Fruit fly (Drosophila melanogaster) whole organism, embryonic: ENCODE measurements around the gene Ilp1.

Experiments used
- Atf-2 ChIP-seq: fragments of 200-800 bp; sonication (Bioruptor generic); optimal IDR thresholded peaks from 2 replicates; lab custom pipeline; 2016; ENCODE audit warnings: missing biosample characterization, missing genetic modification characterization
- Atf3 ChIP-seq: fragments of 200-800 bp; sonication (Bioruptor generic); optimal IDR thresholded peaks from 3 replicates; lab custom pipeline; 2016; ENCODE audit warnings: missing biosample characterization, missing genetic modification characterization
- Awh ChIP-seq: fragments of 200-800 bp; sonication (Bioruptor generic); IDR thresholded peaks from 2 replicates; pipeline ENCODE4, ENCODE4 v1.3.6; 2022; ENCODE audit warnings: missing biosample characterization, missing genetic modification characterization
- Blimp-1 ChIP-seq: fragments of 200-800 bp; sonication (Bioruptor generic); optimal IDR thresholded peaks from 3 replicates; lab custom pipeline; 2018; ENCODE audit warnings: missing biosample characterization, missing genetic modification characterization, mild to moderate bottlenecking, moderate library complexity, missing genetic modification reagents
- C15 ChIP-seq: fragments of 200-800 bp; sonication (Bioruptor generic); IDR thresholded peaks from 3 replicates; pipeline ENCODE4 v1.3.6; 2022; ENCODE audit warnings: missing biosample characterization, missing genetic modification characterization
- CG10267 ChIP-seq: fragments of 200-800 bp; sonication (Bioruptor generic); optimal IDR thresholded peaks from 2 replicates; lab custom pipeline; 2018; ENCODE audit warnings: missing biosample characterization, mild to moderate bottlenecking, missing genetic modification characterization, moderate library complexity
- CG10321 ChIP-seq: fragments of 200-800 bp; sonication (Bioruptor generic); IDR thresholded peaks from 2 replicates; pipeline ENCODE4 v1.3.6; 2022; ENCODE audit warnings: missing biosample characterization, missing genetic modification characterization
- CG11696 ChIP-seq: fragments of 200-800 bp; sonication (Bioruptor generic); IDR thresholded peaks from 2 replicates; pipeline ENCODE4 v1.3.6; 2022; ENCODE audit warnings: missing biosample characterization, missing genetic modification characterization
- CG13287 ChIP-seq: fragments of 200-800 bp; sonication (Bioruptor generic); IDR thresholded peaks from 2 replicates; pipeline ENCODE4 v1.3.6; 2022; ENCODE audit warnings: missing biosample characterization, missing genetic modification characterization; ENCODE audit not compliant: partially characterized antibody
- CG14860 ChIP-seq: fragments of 200-800 bp; sonication (Bioruptor generic); IDR thresholded peaks from 3 replicates; pipeline ENCODE4 v1.3.6; 2022; ENCODE audit warnings: missing biosample characterization, missing genetic modification characterization; ENCODE audit not compliant: partially characterized antibody
- CG1602 ChIP-seq: fragments of 200-800 bp; sonication (Bioruptor generic); optimal IDR thresholded peaks from 3 replicates; lab custom pipeline; 2016; ENCODE audit warnings: missing biosample characterization, missing genetic modification characterization
- CG1647 ChIP-seq: fragments of 200-800 bp; sonication (Bioruptor generic); optimal IDR thresholded peaks from 3 replicates; lab custom pipeline; 2016; ENCODE audit warnings: missing biosample characterization, missing genetic modification characterization
- CG17328 ChIP-seq: fragments of 200-800 bp; sonication (Bioruptor generic); IDR thresholded peaks from 2 replicates; pipeline ENCODE4 v1.3.6; 2022; ENCODE audit warnings: missing biosample characterization, missing genetic modification characterization
- CG18619 ChIP-seq: fragments of 200-800 bp; sonication (Bioruptor generic); optimal IDR thresholded peaks from 3 replicates; lab custom pipeline; 2017; ENCODE audit warnings: missing biosample characterization, mild to moderate bottlenecking, missing genetic modification characterization
- CG2129 ChIP-seq: fragments of 200-800 bp; sonication (Bioruptor generic); IDR thresholded peaks from 2 replicates; pipeline ENCODE4 v1.3.6; 2022; ENCODE audit warnings: missing biosample characterization, missing genetic modification characterization; ENCODE audit not compliant: partially characterized antibody
- CG30403 ChIP-seq: fragments of 200-800 bp; sonication (Bioruptor generic); optimal IDR thresholded peaks from 3 replicates; lab custom pipeline; 2016; ENCODE audit warnings: missing biosample characterization, missing genetic modification characterization
- CG32772 ChIP-seq: fragments of 200-800 bp; sonication (Bioruptor generic); IDR thresholded peaks from 2 replicates; pipeline ENCODE4 v1.3.6; 2022; ENCODE audit warnings: missing biosample characterization, missing genetic modification characterization
- CG7271 ChIP-seq: fragments of 200-800 bp; sonication (Bioruptor generic); optimal IDR thresholded peaks from 2 replicates; lab custom pipeline; 2018; ENCODE audit warnings: missing biosample characterization, mild to moderate bottlenecking, missing genetic modification characterization, moderate library complexity
- CG8089 ChIP-seq: fragments of 200-800 bp; sonication (Bioruptor generic); optimal IDR thresholded peaks from 3 replicates; lab custom pipeline; 2016; ENCODE audit warnings: missing biosample characterization, missing genetic modification characterization
- CG8359 ChIP-seq: fragments of 200-800 bp; sonication (Bioruptor generic); optimal IDR thresholded peaks from 2 replicates; lab custom pipeline; 2017; ENCODE audit warnings: missing biosample characterization, mild to moderate bottlenecking, missing genetic modification characterization, borderline replicate concordance
- CG9727 ChIP-seq: fragments of 200-800 bp; sonication (Bioruptor generic); optimal IDR thresholded peaks from 3 replicates; lab custom pipeline; 2017; ENCODE audit warnings: missing biosample characterization, mild to moderate bottlenecking, missing genetic modification characterization
- CTCF ChIP-seq: fragments of 200-800 bp; sonication (Bioruptor generic); optimal IDR thresholded peaks from 2 replicates; lab custom pipeline; 2017; ENCODE audit warnings: missing biosample characterization, mild to moderate bottlenecking, missing genetic modification characterization, moderate library complexity
- ERR ChIP-seq: fragments of 200-800 bp; sonication (Bioruptor generic); optimal IDR thresholded peaks from 2 replicates; lab custom pipeline; 2016; ENCODE audit warnings: missing biosample characterization, missing genetic modification characterization
- Ets97D ChIP-seq: fragments of 200-800 bp; sonication (Bioruptor generic); optimal IDR thresholded peaks from 3 replicates; lab custom pipeline; 2016; ENCODE audit warnings: missing biosample characterization, missing genetic modification characterization
- HLHmδ ChIP-seq: fragments of 200-800 bp; sonication (Bioruptor generic); optimal IDR thresholded peaks from 2 replicates; lab custom pipeline; 2018; ENCODE audit warnings: missing biosample characterization, mild to moderate bottlenecking, missing genetic modification characterization, moderate library complexity
- Hey ChIP-seq: fragments of 200-800 bp; sonication (Bioruptor generic); optimal IDR thresholded peaks from 3 replicates; lab custom pipeline; 2018; ENCODE audit warnings: missing biosample characterization, mild to moderate bottlenecking, missing genetic modification characterization
- Hr78 ChIP-seq, 2 experiments: fragments of 200-800 bp in 1 of 2; fragments of >200 bp in 1 of 2; sonication (Bioruptor generic) in 1 of 2; optimal IDR thresholded peaks; 2 replicates each; lab custom pipeline; 2017 to 2019; ENCODE audit warnings: missing biosample characterization in 2 of 2, missing genetic modification characterization in 2 of 2, mild to moderate bottlenecking in 1 of 2, moderate library complexity in 1 of 2
- MBD-R2 ChIP-seq: fragments of 200-800 bp; sonication (Bioruptor generic); IDR thresholded peaks from 2 replicates; pipeline ENCODE4 v1.3.6; 2022; ENCODE audit warnings: missing biosample characterization, missing genetic modification characterization
- NfI ChIP-seq: fragments of 200-800 bp; sonication (Bioruptor generic); optimal IDR thresholded peaks from 3 replicates; lab custom pipeline; 2018; ENCODE audit warnings: missing biosample characterization, mild to moderate bottlenecking, missing genetic modification characterization, moderate library complexity
- Ravus ChIP-seq: fragments of 200-800 bp; sonication (Bioruptor generic); IDR thresholded peaks from 2 replicates; pipeline ENCODE4 v1.3.6; 2022; ENCODE audit warnings: missing biosample characterization, missing genetic modification characterization
- Rfx ChIP-seq: fragments of 200-800 bp; sonication (Bioruptor generic); IDR thresholded peaks from 2 replicates; pipeline ENCODE4 v1.3.6; 2022; ENCODE audit warnings: missing biosample characterization, missing genetic modification characterization
- Sox100B ChIP-seq: fragments of 200-800 bp; sonication (Bioruptor generic); optimal IDR thresholded peaks from 3 replicates; lab custom pipeline; 2018; ENCODE audit warnings: missing biosample characterization, mild to moderate bottlenecking, missing genetic modification characterization
- Xbp1 ChIP-seq: fragments of 200-800 bp; sonication (Bioruptor generic); optimal IDR thresholded peaks from 3 replicates; lab custom pipeline; 2016; ENCODE audit warnings: missing biosample characterization, mild to moderate bottlenecking, missing genetic modification characterization
- Xrp1 ChIP-seq: fragments of 200-800 bp; sonication (Bioruptor generic); IDR thresholded peaks from 2 replicates; pipeline ENCODE4 v1.3.6; 2022; ENCODE audit warnings: missing biosample characterization, missing genetic modification characterization
- ato ChIP-seq: fragments of 200-800 bp; sonication (Bioruptor generic); IDR thresholded peaks from 2 replicates; pipeline ENCODE4 v1.3.6; 2022; ENCODE audit warnings: missing biosample characterization, missing genetic modification characterization; ENCODE audit not compliant: partially characterized antibody
- bbx ChIP-seq: fragments of 200-800 bp; sonication (Bioruptor generic); IDR thresholded peaks from 2 replicates; pipeline ENCODE4 v1.3.6; 2022; ENCODE audit warnings: missing biosample characterization, missing genetic modification characterization; ENCODE audit not compliant: partially characterized antibody
- dm ChIP-seq: fragments of 200-800 bp; sonication (Bioruptor generic); optimal IDR thresholded peaks from 3 replicates; lab custom pipeline; 2016; ENCODE audit warnings: missing biosample characterization, missing genetic modification characterization
- fd96Cb ChIP-seq: fragments of 200-800 bp; sonication (Bioruptor generic); optimal IDR thresholded peaks from 2 replicates; lab custom pipeline; 2018; ENCODE audit warnings: missing biosample characterization, mild to moderate bottlenecking, missing genetic modification characterization, moderate library complexity
- ftz-f1 ChIP-seq: fragments of 200-800 bp; sonication (Bioruptor generic); optimal IDR thresholded peaks from 2 replicates; lab custom pipeline; 2016; ENCODE audit warnings: missing biosample characterization, missing genetic modification characterization
- gce ChIP-seq: fragments of 200-800 bp; sonication (Bioruptor generic); IDR thresholded peaks from 3 replicates; pipeline ENCODE4 v1.3.6; 2022; ENCODE audit warnings: missing biosample characterization, missing genetic modification characterization
- hbn ChIP-seq: fragments of 200-800 bp; sonication (Bioruptor generic); IDR thresholded peaks from 2 replicates; pipeline ENCODE4 v1.3.6; 2022; ENCODE audit warnings: missing biosample characterization, missing genetic modification characterization; ENCODE audit not compliant: partially characterized antibody
- hkb ChIP-seq, 2 experiments: fragments of 200-800 bp in 1 of 2; fragments of >200 bp in 1 of 2; sonication (Bioruptor generic) in 1 of 2; IDR thresholded peaks in 1 of 2; optimal IDR thresholded peaks in 1 of 2; 2 replicates each; pipeline versions ENCODE4 v1.3.6 to Lab custom; 2017 to 2022; ENCODE audit warnings: missing biosample characterization in 1 of 2, missing genetic modification characterization in 1 of 2
- lmd ChIP-seq: fragments of 200-800 bp; sonication (Bioruptor generic); IDR thresholded peaks from 2 replicates; pipeline ENCODE4 v1.3.6; 2022; ENCODE audit warnings: missing biosample characterization, missing genetic modification characterization
- nerfin-1 ChIP-seq: fragments of 200-800 bp; sonication (Bioruptor generic); optimal IDR thresholded peaks from 3 replicates; lab custom pipeline; 2019; ENCODE audit warnings: missing biosample characterization, mild to moderate bottlenecking, missing genetic modification characterization, moderate library complexity
- pfk ChIP-seq: fragments of 200-800 bp; sonication (Bioruptor generic); optimal IDR thresholded peaks from 2 replicates; lab custom pipeline; 2018; ENCODE audit warnings: missing biosample characterization, mild to moderate bottlenecking, missing genetic modification characterization, moderate library complexity
- row ChIP-seq: fragments of 200-800 bp; sonication (Bioruptor generic); IDR thresholded peaks from 3 replicates; pipeline ENCODE4 v1.3.6; 2022; ENCODE audit warnings: missing biosample characterization, missing genetic modification characterization
- salm ChIP-seq: fragments of 200-800 bp; sonication (Bioruptor generic); optimal IDR thresholded peaks from 2 replicates; lab custom pipeline; 2018; ENCODE audit warnings: missing biosample characterization, mild to moderate bottlenecking, missing genetic modification characterization
- schlank ChIP-seq: fragments of 200-800 bp; sonication (Bioruptor generic); optimal IDR thresholded peaks from 2 replicates; lab custom pipeline; 2018; ENCODE audit warnings: missing biosample characterization, mild to moderate bottlenecking, missing genetic modification characterization
- shn ChIP-seq: fragments of 200-800 bp; sonication (Bioruptor generic); optimal IDR thresholded peaks from 3 replicates; lab custom pipeline; 2016; ENCODE audit warnings: missing biosample characterization, missing genetic modification characterization
- tap ChIP-seq: fragments of 200-800 bp; optimal IDR thresholded peaks from 3 replicates; lab custom pipeline; 2019; ENCODE audit warnings: missing biosample characterization, mild to moderate bottlenecking, missing genetic modification characterization, moderate library complexity

Gene Ilp1

dm6 chr3L:9762036-9762597, 36.1 kb upstream of the Ilp1 start (continued):
- no peak for TF ChIP-seq CG8089 (GFP tag; lab: Kevin White, UChicago)
- no peak for TF ChIP-seq hkb (optimal IDR thresholded peaks at IDR 0.05; lab: Kevin White, UChicago)
- peak; percentile 24; the same call in 1 of the 2 replicates for TF ChIP-seq hkb (GFP tag; IDR thresholded peaks at IDR 0.05; lab: Robert Waterston, UW)
- TF ChIP-seq CG18619 (GFP tag; lab: Kevin White, UChicago): peak; percentile 15
- no peak for TF ChIP-seq CG1602 (GFP tag; lab: Kevin White, UChicago)
- TF ChIP-seq CG9727: no peak
- TF ChIP-seq tap (tag; lab: Kevin White, UChicago): peak; percentile 8
- no peak for TF ChIP-seq HLHmδ
- no peak for TF ChIP-seq lmd (GFP tag; lab: Robert Waterston, UW)
- no peak for TF ChIP-seq ato (GFP tag; lab: Robert Waterston, UW)
- no peak for TF ChIP-seq schlank (tag; lab: Kevin White, UChicago)
- TF ChIP-seq CG10321 (GFP tag; lab: Robert Waterston, UW): no peak
- no peak for TF ChIP-seq Sox100B
- peak; percentile 24; the same call in 1 of the 2 replicates for TF ChIP-seq CG13287 (GFP tag; lab: Robert Waterston, UW)
- no peak for TF ChIP-seq CG2129 (GFP tag; lab: Robert Waterston, UW)
- TF ChIP-seq Atf3 (GFP tag; lab: Kevin White, UChicago): no peak
- TF ChIP-seq Hey (tag; lab: Kevin White, UChicago): no peak
- TF ChIP-seq CG17328 (GFP tag; lab: Robert Waterston, UW): peak; percentile 50; the same call in 1 of the 2 replicates
- no peak for TF ChIP-seq C15 (GFP tag; lab: Robert Waterston, UW)
- TF ChIP-seq CG10267 (tag; lab: Kevin White, UChicago): no peak
- TF ChIP-seq MBD-R2 (GFP tag; lab: Robert Waterston, UW): no peak
- no peak; the same call in 1 of the 2 replicates for TF ChIP-seq bbx (GFP tag; lab: Robert Waterston, UW)
- no peak for TF ChIP-seq CG32772
- peak; percentile 43; the same call in 2 of the 3 replicates for TF ChIP-seq row (GFP tag; lab: Robert Waterston, UW)
- 0 out of 2 replicates have a peak, but pooled peaks have one; percentile 13 for TF ChIP-seq Xrp1
- TF ChIP-seq Rfx: peak; percentile 45
- no peak for TF ChIP-seq nerfin-1 (tag; lab: Kevin White, UChicago)
- no peak for TF ChIP-seq gce (GFP tag; lab: Robert Waterston, UW)
- TF ChIP-seq CG11696: no peak
- TF ChIP-seq Ets97D: peak; percentile 89
- peak; percentile 32 for TF ChIP-seq NfI (GFP tag; lab: Kevin White, UChicago)
- TF ChIP-seq Ravus: no peak
- TF ChIP-seq CG1647: no peak
- no peak for TF ChIP-seq Xbp1 (GFP tag; lab: Kevin White, UChicago)
- no peak for TF ChIP-seq Blimp-1 (GFP tag; lab: Kevin White, UChicago)
- TF ChIP-seq Atf-2 (GFP tag; lab: Kevin White, UChicago): no peak
- no peak for TF ChIP-seq CG7271 (tag; lab: Kevin White, UChicago)
- peak; percentile 39; the same call in 1 of the 2 replicates for TF ChIP-seq Awh (GFP tag; lab: Robert Waterston, UW)
- no peak for TF ChIP-seq shn
- peak; percentile 96 for TF ChIP-seq ftz-f1
- TF ChIP-seq fd96Cb: no peak
- no peak for TF ChIP-seq CG8359 (GFP tag; lab: Kevin White, UChicago)
- no peak for TF ChIP-seq pfk (GFP tag; lab: Kevin White, UChicago)
- TF ChIP-seq CG14860 (GFP tag; lab: Robert Waterston, UW): no peak
- peak; percentile 9 for TF ChIP-seq salm (tag; lab: Kevin White, UChicago)
- peak; percentile 43 for TF ChIP-seq CTCF
- TF ChIP-seq CG30403: no peak
- TF ChIP-seq dm: no peak
- TF ChIP-seq hbn (GFP tag; lab: Robert Waterston, UW): no peak
- TF ChIP-seq ERR (GFP tag; lab: Kevin White, UChicago): peak; percentile 20
- no peak for TF ChIP-seq Hr78 (GFP tag; optimal IDR thresholded peaks at IDR 0.05; lab: Kevin White, UChicago)
